Fruit fly (Drosophila melanogaster): ENCODE results near the gene CG6761.

CG6761 gene

dm6 chr3L:9692892-9693551, 10.4 kb downstream of the CG6761 start:
- TF ChIP-seq nerfin-2 (GFP tag; IDR thresholded peaks at IDR 0.05; ENCODE audit: partially characterized antibody), result no peak
- TF ChIP-seq CG12299 (tag; optimal IDR thresholded peaks at IDR 0.05), result peak; percentile 86
- peak; percentile 88 for TF ChIP-seq CG14441 (GFP tag; IDR thresholded peaks at IDR 0.05)
- peak; percentile 66 for TF ChIP-seq Sry-δ (GFP tag; optimal IDR thresholded peaks at IDR 0.05)
- TF ChIP-seq Drgx (GFP tag; IDR thresholded peaks at IDR 0.05), result peak; percentile 83
- TF ChIP-seq CG18011 (GFP tag; optimal IDR thresholded peaks at IDR 0.05), result peak; percentile 85
- TF ChIP-seq insv (GFP tag; optimal IDR thresholded peaks at IDR 0.05), result peak; percentile 61 to 67
- peak; percentile 89 for TF ChIP-seq esg (GFP tag; conservative IDR thresholded peaks at IDR 0.05)
- peak; percentile 91 for TF ChIP-seq CG1792 (GFP tag; optimal IDR thresholded peaks at IDR 0.05)
- peak; percentile 86 for TF ChIP-seq Spps (tag; optimal IDR thresholded peaks at IDR 0.05)
- peak; percentile 91 for TF ChIP-seq nerfin-1 (tag; optimal IDR thresholded peaks at IDR 0.05)
- TF ChIP-seq CG2678 (tag; optimal IDR thresholded peaks at IDR 0.05), result peak; percentile 98
- peak; percentile 53 for TF ChIP-seq cas (GFP tag; IDR thresholded peaks at IDR 0.05)
- peak; percentile 86 for TF ChIP-seq Blimp-1 (GFP tag; optimal IDR thresholded peaks at IDR 0.05)
- TF ChIP-seq D (optimal IDR thresholded peaks at IDR 0.05), result no peak
- TF ChIP-seq D (GFP tag; optimal IDR thresholded peaks at IDR 0.05), result peak; percentile 97
- peak; percentile 94 for TF ChIP-seq CG4854 (GFP tag; optimal IDR thresholded peaks at IDR 0.05)
- TF ChIP-seq ken (GFP tag; IDR thresholded peaks at IDR 0.05), result peak; percentile 77
- TF ChIP-seq Elba2 (GFP tag; optimal IDR thresholded peaks at IDR 0.05), result no peak
- TF ChIP-seq toy (GFP tag; IDR thresholded peaks at IDR 0.05), result peak; percentile 71
- peak; percentile 89 for TF ChIP-seq slbo (GFP tag; IDR thresholded peaks at IDR 0.05)
- no peak for TF ChIP-seq ac (GFP tag; optimal IDR thresholded peaks at IDR 0.05)
- TF ChIP-seq jigr1 (GFP tag; IDR thresholded peaks at IDR 0.05), result peak; percentile 82; the same call in 2 of the 3 replicates
- peak; percentile 62; the same call in 1 of the 2 replicates for TF ChIP-seq MBD-R2 (GFP tag; IDR thresholded peaks at IDR 0.05)
- peak; percentile 96 for TF ChIP-seq CG16863 (GFP tag; optimal IDR thresholded peaks at IDR 0.05)
- peak; percentile 94 for TF ChIP-seq Atf6 (GFP tag; IDR thresholded peaks at IDR 0.05)
- TF ChIP-seq CG33557 (GFP tag; optimal IDR thresholded peaks at IDR 0.05), result peak; percentile 91
- peak; percentile 99 for TF ChIP-seq D19B (GFP tag; optimal IDR thresholded peaks at IDR 0.05)
- peak; percentile 93 for TF ChIP-seq Sox102F (GFP tag; optimal IDR thresholded peaks at IDR 0.05)
- TF ChIP-seq zf30C (GFP tag; optimal IDR thresholded peaks at IDR 0.05), result no peak
- TF ChIP-seq CG30020 (tag; optimal IDR thresholded peaks at IDR 0.05), result peak; percentile 81
- TF ChIP-seq Dek (tag; optimal IDR thresholded peaks at IDR 0.05), result peak; percentile 94
- peak; percentile 97 for TF ChIP-seq lab (GFP tag; optimal IDR thresholded peaks at IDR 0.05)
- peak; percentile 96 for TF ChIP-seq CG8944 (GFP tag; optimal IDR thresholded peaks at IDR 0.05)
- peak; percentile 95 for TF ChIP-seq CG15011 (GFP tag; optimal IDR thresholded peaks at IDR 0.05)
- peak; percentile 95 for TF ChIP-seq Abd-B (GFP tag; optimal IDR thresholded peaks at IDR 0.05)
- TF ChIP-seq chinmo (GFP tag; IDR thresholded peaks at IDR 0.05; ENCODE audit: partially characterized antibody), result 0 out of 4 replicates have a peak, but pooled peaks have one; percentile 16
- TF ChIP-seq Stat92E (GFP tag; optimal IDR thresholded peaks at IDR 0.05), result peak in 1 of 3 experiments; percentile 46
- peak; percentile 91 for TF ChIP-seq Gug (GFP tag; IDR thresholded peaks at IDR 0.05)
- TF ChIP-seq fu2 (GFP tag; optimal IDR thresholded peaks at IDR 0.05), result peak; percentile 97
- peak; percentile 97 for TF ChIP-seq CG7786 (GFP tag; optimal IDR thresholded peaks at IDR 0.05)
- TF ChIP-seq CG9932 (GFP tag; IDR thresholded peaks at IDR 0.05), result peak; percentile 89
- TF ChIP-seq her (GFP tag; optimal IDR thresholded peaks at IDR 0.05), result peak; percentile 94
- peak; percentile 93 for TF ChIP-seq CG5245 (GFP tag; optimal IDR thresholded peaks at IDR 0.05)
- peak; percentile 91 for TF ChIP-seq CG11456 (GFP tag; IDR thresholded peaks at IDR 0.05)
- peak; percentile 94 for TF ChIP-seq CG12236 (GFP tag; optimal IDR thresholded peaks at IDR 0.05)
- peak; percentile 87 for TF ChIP-seq CG15514 (GFP tag; optimal IDR thresholded peaks at IDR 0.05)
- peak; percentile 79 for TF ChIP-seq CG3163 (GFP tag; optimal IDR thresholded peaks at IDR 0.05)
- TF ChIP-seq B-H2 (GFP tag; optimal IDR thresholded peaks at IDR 0.05), result peak; percentile 87
